Worm (Caenorhabditis elegans): ENCODE measurements around the gene sars-2.

ce11 chrIV:4316813-4317408, 40.5 kb upstream of the sars-2 start, which contains the start of gene Y24D9B.1:
- TF ChIP-seq him-1 (tag; optimal IDR thresholded peaks at IDR 0.05) (no peak), W03F9.2 (tag; optimal IDR thresholded peaks at IDR 0.05) (no peak), dao-5 (tag; optimal IDR thresholded peaks at IDR 0.05) (no peak)
